Worm (Caenorhabditis elegans) whole organism, early embryonic: ENCODE data around the gene C05B5.17.

Experiments used
- B0310.2 ChIP-seq: sonication (generic microtip); optimal IDR thresholded peaks from 2 replicates; lab custom pipeline; 2016; ENCODE audit warnings: mild to moderate bottlenecking, missing genetic modification characterization, missing compliant biosample characterization
- F13C5.2 ChIP-seq: sonication (generic microtip); optimal IDR thresholded peaks from 2 replicates; lab custom pipeline; 2017; ENCODE audit warnings: mild to moderate bottlenecking, missing genetic modification characterization, inconsistent platforms, missing compliant biosample characterization
- aly-1 ChIP-seq: sonication (generic microtip); optimal IDR thresholded peaks from 2 replicates; lab custom pipeline; 2016; ENCODE audit warnings: missing genetic modification characterization, missing compliant biosample characterization
- ama-1 ChIP-seq: fragments of 150-350 bp; optimal IDR thresholded peaks from 2 replicates; lab custom pipeline; 2014
- ceh-13 ChIP-seq: fragments of 200-800 bp; sonication (Bioruptor generic); optimal IDR thresholded peaks from 2 replicates; lab custom pipeline; 2018; ENCODE audit warnings: mild to moderate bottlenecking, missing genetic modification characterization, missing compliant biosample characterization
- ceh-36 ChIP-seq: sonication (generic microtip); optimal IDR thresholded peaks from 2 replicates; lab custom pipeline; 2016; ENCODE audit warnings: missing genetic modification characterization, inconsistent platforms, missing compliant biosample characterization
- flt-1 ChIP-seq: fragments of 200-800 bp; sonication (Bioruptor generic); IDR thresholded peaks from 2 replicates; pipeline ENCODE4 v1.3.6; 2022; ENCODE audit warnings: missing genetic modification characterization, missing compliant biosample characterization
- hmbx-1 ChIP-seq: sonication (generic microtip); optimal IDR thresholded peaks from 2 replicates; lab custom pipeline; 2016; ENCODE audit warnings: mild to moderate bottlenecking, missing genetic modification characterization, missing compliant biosample characterization
- hnd-1 ChIP-seq: sonication (generic microtip); optimal IDR thresholded peaks from 2 replicates; lab custom pipeline; 2016; ENCODE audit warnings: missing genetic modification characterization, missing compliant biosample characterization
- pes-1 ChIP-seq: fragments of 200-800 bp; sonication (Bioruptor generic); IDR thresholded peaks from 2 replicates; pipeline ENCODE4 v1.3.6; 2022; ENCODE audit warnings: missing genetic modification reagents, missing genetic modification characterization, missing compliant biosample characterization
- scrt-1 ChIP-seq: fragments of 200-800 bp; sonication (Bioruptor generic); IDR thresholded peaks from 2 replicates; pipeline ENCODE4 v1.3.6; 2022; ENCODE audit warnings: missing genetic modification characterization, missing compliant biosample characterization
- tbx-11 ChIP-seq: fragments of 200-800 bp; sonication (Bioruptor generic); IDR thresholded peaks from 2 replicates; pipeline ENCODE4 v1.3.6; 2022; ENCODE audit warnings: missing genetic modification characterization, missing compliant biosample characterization

ce11 chrIII:10016413-10017051 lies 17.4 kb upstream of the C05B5.17 start, which contains the start of gene rgs-1:
- TF ChIP-seq hmbx-1 (tag; lab: Kevin White, UChicago), result no peak
- TF ChIP-seq ama-1, result no peak
- no peak for TF ChIP-seq tbx-11 (GFP tag; lab: Robert Waterston, UW)
- no peak for TF ChIP-seq aly-1
- no peak for TF ChIP-seq ceh-36 (tag; lab: Kevin White, UChicago)
- no peak for TF ChIP-seq flt-1 (GFP tag; lab: Robert Waterston, UW)
- no peak for TF ChIP-seq hnd-1 (tag; lab: Kevin White, UChicago)
- TF ChIP-seq scrt-1 (GFP tag; lab: Robert Waterston, UW), result no peak
- TF ChIP-seq ceh-13 (GFP tag; lab: Kevin White, UChicago), result no peak
- TF ChIP-seq pes-1 (GFP tag; lab: Robert Waterston, UW), result no peak
- TF ChIP-seq B0310.2 (tag; lab: Kevin White, UChicago), result no peak
- peak; percentile 17 for TF ChIP-seq F13C5.2 (tag; lab: Kevin White, UChicago)
